Worm (Caenorhabditis elegans) whole organism, mixed stage, embryonic: ENCODE results near the gene rpn-13.

Experiments used
- M03D4.4 ChIP-seq: sonication (generic microtip); optimal IDR thresholded peaks from 2 replicates; lab custom pipeline; 2017; ENCODE audit warnings: mild to moderate bottlenecking, missing genetic modification characterization, missing compliant biosample characterization
- nhr-12 ChIP-seq: fragments of 150-350 bp; optimal IDR thresholded peaks from 2 replicates; lab custom pipeline; 2014; ENCODE audit warnings: missing biosample characterization, missing genetic modification characterization
- nhr-2 ChIP-seq: fragments of 150-350 bp; optimal IDR thresholded peaks from 2 replicates; lab custom pipeline; 2014; ENCODE audit warnings: missing biosample characterization, missing genetic modification characterization
- snpc-4 ChIP-seq: fragments of 150-350 bp; optimal IDR thresholded peaks from 2 replicates; lab custom pipeline; 2014; ENCODE audit warnings: missing biosample characterization, missing genetic modification characterization

DNA sequence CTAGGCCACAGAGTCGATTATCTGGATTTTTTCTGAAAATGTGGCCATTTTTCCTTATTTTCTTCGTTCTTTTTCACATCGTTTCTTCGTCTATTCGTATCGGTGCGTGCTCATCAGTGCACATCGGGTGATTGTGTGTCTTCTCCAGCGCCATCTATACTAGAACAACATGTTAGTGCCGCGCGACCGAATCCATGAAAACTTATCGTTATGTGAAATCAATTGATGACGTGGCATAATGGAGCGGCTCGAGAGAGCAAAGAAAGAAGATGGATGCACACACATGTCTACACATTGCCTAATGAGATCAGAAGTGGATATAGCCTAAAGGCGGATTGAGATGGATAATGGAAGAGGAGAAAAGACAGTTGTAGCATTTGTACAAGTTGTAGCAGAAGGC is 29.5 kb downstream of the rpn-13 start:
- no peak for TF ChIP-seq nhr-12 (tag; lab: Kevin White, UChicago)
- no peak for TF ChIP-seq M03D4.4 (tag; lab: Kevin White, UChicago)
- TF ChIP-seq nhr-2 (tag; lab: Kevin White, UChicago), result no peak
- TF ChIP-seq snpc-4, result no peak
